Worm (Caenorhabditis elegans) whole organism, early embryonic: ENCODE measurements around the gene srd-40.

ENCODE experiments used
- B0310.2 ChIP-seq: sonication (generic microtip); optimal IDR thresholded peaks from 2 replicates; lab custom pipeline; 2016; ENCODE audit warnings: mild to moderate bottlenecking, missing genetic modification characterization, missing compliant biosample characterization
- F13C5.2 ChIP-seq: sonication (generic microtip); optimal IDR thresholded peaks from 2 replicates; lab custom pipeline; 2017; ENCODE audit warnings: mild to moderate bottlenecking, missing genetic modification characterization, inconsistent platforms, missing compliant biosample characterization
- scrt-1 ChIP-seq: fragments of 200-800 bp; sonication (Bioruptor generic); IDR thresholded peaks from 2 replicates; pipeline ENCODE4 v1.3.6; 2022; ENCODE audit warnings: missing genetic modification characterization, missing compliant biosample characterization

DNA sequence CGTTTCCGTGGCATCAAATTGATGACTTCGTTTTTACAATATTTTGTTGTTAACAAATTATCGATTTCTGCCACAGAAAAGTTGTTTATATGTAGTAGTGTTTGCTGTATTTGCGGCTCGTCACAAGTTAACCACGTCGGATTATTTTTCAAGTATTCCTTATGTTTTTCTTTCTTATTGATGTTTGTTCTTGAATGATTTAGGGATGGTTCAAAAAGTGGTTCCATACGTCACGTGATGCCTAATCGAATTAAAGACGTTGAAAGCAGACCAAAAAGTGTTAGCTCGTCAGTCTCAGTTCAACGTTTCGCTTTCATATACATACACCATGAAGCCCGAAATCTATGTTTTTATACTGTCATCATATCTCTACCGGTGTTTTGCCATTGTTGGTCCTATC is 38.0 kb upstream of the srd-40 start, which contains the start of gene lips-2:
- TF ChIP-seq F13C5.2 (tag; lab: Kevin White, UChicago), result no peak
- TF ChIP-seq scrt-1 (GFP tag; lab: Robert Waterston, UW), result no peak
- TF ChIP-seq B0310.2, result no peak
